Worm (Caenorhabditis elegans) whole organism, L3 larva: Measurements from ENCODE around the gene srh-234.

Experiments used
- aly-2 ChIP-seq: fragments of 150-350 bp; optimal IDR thresholded peaks from 2 replicates; lab custom pipeline; 2014; ENCODE audit warnings: missing biosample characterization, missing genetic modification characterization
- elt-1 ChIP-seq: fragments of 150-350 bp; optimal IDR thresholded peaks from 2 replicates; lab custom pipeline; 2014; ENCODE audit warnings: missing biosample characterization, missing genetic modification characterization
- nfya-1 ChIP-seq: sonication (generic microtip); optimal IDR thresholded peaks from 2 replicates; lab custom pipeline; 2017; ENCODE audit warnings: missing genetic modification characterization, mild to moderate bottlenecking, missing compliant biosample characterization, antibody characterized with exemption, moderate library complexity; ENCODE audit not compliant: insufficient read depth
- nhr-76 ChIP-seq: fragments of 150-350 bp; sonication (generic microtip); optimal IDR thresholded peaks from 5 replicates; lab custom pipeline; 2014; ENCODE audit warnings: missing biosample characterization, missing genetic modification characterization
- skn-1 ChIP-seq: fragments of 150-350 bp; optimal IDR thresholded peaks from 2 replicates; lab custom pipeline; 2014; ENCODE audit warnings: missing biosample characterization, missing genetic modification characterization

ce11 chrV:7689888-7690287 is 38.2 kb upstream of the srh-234 start, which contains the start of gene C12D5.9:
- TF ChIP-seq aly-2 (tag; lab: Kevin White, UChicago) (no peak), skn-1 (tag; lab: Kevin White, UChicago) (no peak), elt-1 (tag; lab: Kevin White, UChicago) (no peak), nfya-1 (tag; lab: Kevin White, UChicago) (no peak), nhr-76 (tag; lab: Kevin White, UChicago) (no peak)
